Fruit fly (Drosophila melanogaster) whole organism, adult: ENCODE measurements around the gene GABPI.

Experiments used
- CG11617 ChIP-seq: fragments of 200-800 bp; sonication (Bioruptor generic); optimal IDR thresholded peaks from 2 replicates; lab custom pipeline; 2017; ENCODE audit warnings: mild to moderate bottlenecking, missing biosample characterization, missing genetic modification reagents, missing genetic modification characterization
- CG12768 ChIP-seq: fragments of 200-800 bp; sonication (Bioruptor generic); optimal IDR thresholded peaks from 2 replicates; lab custom pipeline; 2017; ENCODE audit warnings: missing biosample characterization, missing genetic modification characterization, mild to moderate bottlenecking, moderate library complexity, missing genetic modification reagents
- CG14711 ChIP-seq: fragments of 200-800 bp; sonication (Bioruptor generic); optimal IDR thresholded peaks from 2 replicates; lab custom pipeline; 2018; ENCODE audit warnings: missing biosample characterization, mild to moderate bottlenecking, missing genetic modification characterization, moderate library complexity
- CG1620 ChIP-seq: fragments of 200-800 bp; sonication (Bioruptor generic); optimal IDR thresholded peaks from 2 replicates; lab custom pipeline; 2016; ENCODE audit warnings: missing biosample characterization, missing genetic modification characterization
- CG33017 ChIP-seq: fragments of 200-800 bp; sonication (Bioruptor generic); optimal IDR thresholded peaks from 2 replicates; lab custom pipeline; 2018; ENCODE audit warnings: missing biosample characterization, mild to moderate bottlenecking, missing genetic modification characterization, moderate library complexity
- CG5204 ChIP-seq: fragments of 200-800 bp; sonication (Bioruptor generic); optimal IDR thresholded peaks from 2 replicates; lab custom pipeline; 2016; ENCODE audit warnings: missing biosample characterization, missing genetic modification characterization
- CG7045 ChIP-seq: fragments of 200-800 bp; sonication (Bioruptor generic); optimal IDR thresholded peaks from 2 replicates; lab custom pipeline; 2017; ENCODE audit warnings: missing biosample characterization, mild to moderate bottlenecking, missing genetic modification characterization
- CG7101 ChIP-seq: fragments of 200-800 bp; sonication (Bioruptor generic); optimal IDR thresholded peaks from 2 replicates; lab custom pipeline; 2018; ENCODE audit warnings: missing biosample characterization, mild to moderate bottlenecking, missing genetic modification characterization, moderate library complexity
- Clk ChIP-seq: fragments of 200-800 bp; sonication (Bioruptor generic); optimal IDR thresholded peaks from 2 replicates; lab custom pipeline; 2017; ENCODE audit warnings: missing biosample characterization, missing genetic modification characterization
- Crg-1 ChIP-seq: fragments of 200-800 bp; sonication (Bioruptor generic); optimal IDR thresholded peaks from 2 replicates; lab custom pipeline; 2016; ENCODE audit warnings: missing biosample characterization, missing genetic modification characterization
- Hr96 ChIP-seq: fragments of 200-800 bp; sonication (Bioruptor generic); optimal IDR thresholded peaks from 2 replicates; lab custom pipeline; 2016; ENCODE audit warnings: missing biosample characterization, missing genetic modification characterization
- Mnt ChIP-seq: fragments of 200-800 bp; sonication (Bioruptor generic); optimal IDR thresholded peaks from 2 replicates; lab custom pipeline; 2016; ENCODE audit warnings: missing biosample characterization, mild to moderate bottlenecking, missing genetic modification characterization
- bab1 ChIP-seq: fragments of 200-800 bp; sonication (Bioruptor generic); optimal IDR thresholded peaks from 3 replicates; lab custom pipeline; 2019; ENCODE audit warnings: missing biosample characterization, mild to moderate bottlenecking, missing genetic modification characterization, moderate library complexity
- cic ChIP-seq: fragments of 200-800 bp; sonication (Bioruptor generic); optimal IDR thresholded peaks from 2 replicates; lab custom pipeline; 2017; ENCODE audit warnings: missing biosample characterization, mild to moderate bottlenecking, missing genetic modification characterization, moderate library complexity
- cnc ChIP-seq, 2 experiments: fragments of >200 bp; optimal IDR thresholded peaks; 2 replicates each; lab custom pipeline; 2017
- kay ChIP-seq: fragments of 200-800 bp; sonication (Bioruptor generic); peaks from one replicate; lab custom pipeline; 2016; ENCODE audit warnings: missing biosample characterization, missing genetic modification characterization, borderline replicate concordance
- ovo ChIP-seq: fragments of 200-800 bp; sonication (Bioruptor generic); optimal IDR thresholded peaks from 2 replicates; lab custom pipeline; 2016; ENCODE audit warnings: missing biosample characterization, missing genetic modification characterization
- pad ChIP-seq: fragments of 200-800 bp; sonication (Bioruptor generic); optimal IDR thresholded peaks from 3 replicates; lab custom pipeline; 2017; ENCODE audit warnings: missing biosample characterization, missing genetic modification characterization, mild to moderate bottlenecking, moderate library complexity, missing genetic modification reagents
- tj ChIP-seq: fragments of 200-800 bp; sonication (Bioruptor generic); optimal IDR thresholded peaks from 3 replicates; lab custom pipeline; 2017; ENCODE audit warnings: missing biosample characterization, mild to moderate bottlenecking, missing genetic modification characterization, moderate library complexity
- toe ChIP-seq: fragments of 200-800 bp; sonication (Bioruptor generic); optimal IDR thresholded peaks from 2 replicates; lab custom pipeline; 2016; ENCODE audit warnings: missing biosample characterization, missing genetic modification characterization

GABPI gene

dm6 chr2L:3011484-3011883 lies 18.9 kb upstream of the GABPI start:
- TF ChIP-seq CG14711 (tag; lab: Kevin White, UChicago) (no peak), CG1620 (GFP tag; lab: Kevin White, UChicago) (no peak), CG11617 (GFP tag; lab: Kevin White, UChicago) (no peak), Hr96 (GFP tag; lab: Kevin White, UChicago) (no peak), cic (GFP tag; lab: Kevin White, UChicago) (no peak), cnc (optimal IDR thresholded peaks at IDR 0.05; lab: Kevin White, UChicago) (no peak), bab1 (GFP tag; lab: Kevin White, UChicago) (no peak), CG7101 (no peak), ovo (GFP tag; lab: Kevin White, UChicago) (no peak), kay (GFP tag; lab: Kevin White, UChicago) (no peak), tj (GFP tag; lab: Kevin White, UChicago) (no peak), Mnt (GFP tag; lab: Kevin White, UChicago) (no peak), CG12768 (no peak), Crg-1 (GFP tag; lab: Kevin White, UChicago) (no peak), pad (GFP tag; lab: Kevin White, UChicago) (no peak), CG7045 (GFP tag; lab: Kevin White, UChicago) (no peak), CG33017 (tag; lab: Kevin White, UChicago) (no peak), toe (GFP tag; lab: Kevin White, UChicago) (no peak), CG5204 (GFP tag; lab: Kevin White, UChicago) (no peak), Clk (GFP tag; lab: Kevin White, UChicago) (no peak)

DNA sequence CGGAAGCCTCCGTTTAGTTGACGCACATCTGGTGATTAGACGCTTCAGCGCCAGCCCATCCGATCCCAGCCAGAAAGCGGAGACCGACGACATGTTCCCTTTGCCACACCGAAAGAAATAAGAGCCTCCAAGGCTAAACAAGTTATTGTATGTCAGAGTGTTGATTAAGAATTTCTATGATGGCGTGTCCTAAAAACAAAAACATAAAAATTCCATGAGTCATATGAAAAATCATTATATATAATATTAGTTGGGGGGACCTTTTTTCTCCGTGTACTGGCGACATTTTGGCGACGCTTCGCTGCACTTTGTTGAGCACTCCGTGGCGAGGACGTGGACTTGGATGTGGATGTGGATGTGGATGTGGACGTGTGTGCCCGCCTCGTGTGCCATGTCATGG lies 17.6 kb upstream of the GABPI start:
- TF ChIP-seq Crg-1 (GFP tag; lab: Kevin White, UChicago): no peak

DNA sequence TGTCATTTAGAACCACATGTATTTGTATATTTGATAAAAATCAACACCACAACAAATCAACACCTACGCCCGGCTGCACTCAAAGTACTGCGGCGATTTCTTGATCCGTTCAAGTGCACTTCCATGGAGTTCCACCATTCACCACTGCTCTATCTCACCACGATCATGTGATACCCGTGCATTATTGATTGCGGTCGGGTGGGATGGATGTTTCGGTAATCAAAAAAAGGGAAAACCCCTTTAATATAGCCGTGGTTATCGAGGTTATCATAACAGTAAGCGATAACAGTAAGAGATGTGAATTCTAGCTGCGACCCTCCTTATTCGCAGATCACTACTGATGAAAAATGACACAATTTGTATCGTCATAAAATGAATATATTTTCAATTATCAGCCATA lies 12.1 kb upstream of the GABPI start, which contains the start of the genes CG17224 and CG17264:
Gene CG17224 (minus strand): TSS at position 97 of the 400 bp plus-strand sequence.
Gene CG17264 (plus strand): TSS at position 297 of the 400 bp plus-strand sequence.
- no peak for TF ChIP-seq Clk (GFP tag; lab: Kevin White, UChicago)
- TF ChIP-seq ovo (GFP tag; lab: Kevin White, UChicago): no peak
- no peak for TF ChIP-seq CG11617 (GFP tag; lab: Kevin White, UChicago)
- no peak for TF ChIP-seq pad (GFP tag; lab: Kevin White, UChicago)
- no peak for TF ChIP-seq CG5204 (GFP tag; lab: Kevin White, UChicago)
- TF ChIP-seq CG7101: no peak
- no peak for TF ChIP-seq Hr96 (GFP tag; lab: Kevin White, UChicago)
- no peak for TF ChIP-seq tj (GFP tag; lab: Kevin White, UChicago)
- TF ChIP-seq CG7045 (GFP tag; lab: Kevin White, UChicago): no peak
- no peak for TF ChIP-seq Crg-1 (GFP tag; lab: Kevin White, UChicago)
- peak; percentile 11 for TF ChIP-seq CG14711 (tag; lab: Kevin White, UChicago)
- no peak for TF ChIP-seq kay (GFP tag; lab: Kevin White, UChicago)
- no peak for TF ChIP-seq CG12768
- no peak for TF ChIP-seq toe (GFP tag; lab: Kevin White, UChicago)
- TF ChIP-seq Mnt (GFP tag; lab: Kevin White, UChicago): peak; percentile 58
- no peak for TF ChIP-seq CG1620 (GFP tag; lab: Kevin White, UChicago)
- no peak for TF ChIP-seq CG33017 (tag; lab: Kevin White, UChicago)
- TF ChIP-seq cnc (optimal IDR thresholded peaks at IDR 0.05; lab: Kevin White, UChicago): no peak
- peak; percentile 30 for TF ChIP-seq bab1 (GFP tag; lab: Kevin White, UChicago)
- peak; percentile 25 for TF ChIP-seq cic (GFP tag; lab: Kevin White, UChicago)

DNA sequence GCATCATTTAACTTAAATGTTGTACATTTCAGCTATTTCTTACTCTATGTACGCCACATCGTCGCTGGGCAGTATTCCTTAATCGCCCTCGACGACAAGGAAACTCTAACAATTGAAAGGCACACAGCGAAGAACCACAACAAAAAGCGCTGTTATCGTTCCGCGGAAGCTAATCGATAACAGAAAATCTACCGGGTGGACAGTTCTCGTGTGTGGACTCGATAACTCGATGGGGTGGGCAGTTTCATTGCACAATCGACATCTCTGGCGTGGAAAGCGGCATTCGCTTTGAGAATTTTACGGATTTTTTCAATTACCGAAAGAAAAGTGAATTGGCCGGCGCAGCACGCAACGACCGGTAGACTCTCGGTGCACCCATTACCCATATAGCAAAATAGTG lies 7.4 kb upstream of the GABPI start, which contains the start of the genes alpha4GT1 and Prp40:
Gene alpha4GT1 (minus strand): TSS at position 156 of the 400 bp plus-strand sequence.
Gene Prp40 (plus strand): TSS at position 241 of the 400 bp plus-strand sequence.
- TF ChIP-seq bab1 (GFP tag; lab: Kevin White, UChicago) (peak; percentile 16), cnc (optimal IDR thresholded peaks at IDR 0.05; lab: Kevin White, UChicago) (no peak), CG14711 (tag; lab: Kevin White, UChicago) (peak; percentile 18), toe (GFP tag; lab: Kevin White, UChicago) (no peak), CG7101 (no peak), Mnt (GFP tag; lab: Kevin White, UChicago) (peak; percentile 31)

DNA sequence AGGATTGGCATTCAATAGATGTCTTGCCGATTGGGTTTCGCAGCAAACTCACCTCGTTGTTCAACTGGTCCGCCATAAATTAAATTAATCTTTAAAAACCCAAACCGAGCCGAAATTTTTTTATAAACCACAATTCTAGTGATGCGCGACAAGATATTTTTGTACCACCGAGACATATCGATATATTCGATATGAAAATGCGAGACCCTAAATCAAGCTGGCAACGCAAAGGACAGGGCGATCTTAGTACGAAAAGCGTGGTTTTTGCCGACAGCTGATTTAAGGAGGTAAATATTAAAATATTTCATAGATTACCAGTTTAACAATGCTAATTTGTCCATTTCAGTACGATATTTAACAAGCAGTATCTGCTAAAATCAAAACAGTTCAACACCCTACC lies 1.3 kb upstream of the GABPI start, which contains the start of the genes Sf3b2 and CG17219:
Gene Sf3b2 (minus strand): TSS at position 157 of the 400 bp plus-strand sequence.
Gene CG17219 (plus strand): TSS at position 242 of the 400 bp plus-strand sequence.
- TF ChIP-seq Mnt (GFP tag; lab: Kevin White, UChicago) (peak; percentile 57), kay (GFP tag; lab: Kevin White, UChicago) (no peak), bab1 (GFP tag; lab: Kevin White, UChicago) (peak; percentile 59)

dm6 chr2L:3034969-3035368 lies 4.6 kb downstream of the GABPI start, which contains the start of gene CG17258:
CG17258 (minus strand) TSS chr2L:3035348.
- no peak for TF ChIP-seq Hr96 (GFP tag; lab: Kevin White, UChicago)
- TF ChIP-seq CG7101: no peak
- no peak for TF ChIP-seq Clk (GFP tag; lab: Kevin White, UChicago)
- TF ChIP-seq toe (GFP tag; lab: Kevin White, UChicago): no peak
- no peak for TF ChIP-seq CG5204 (GFP tag; lab: Kevin White, UChicago)
- TF ChIP-seq ovo (GFP tag; lab: Kevin White, UChicago): no peak
- TF ChIP-seq kay (GFP tag; lab: Kevin White, UChicago): no peak
- no peak for TF ChIP-seq CG14711 (tag; lab: Kevin White, UChicago)
- TF ChIP-seq Mnt (GFP tag; lab: Kevin White, UChicago): no peak
- TF ChIP-seq CG11617 (GFP tag; lab: Kevin White, UChicago): no peak
- no peak for TF ChIP-seq cnc (optimal IDR thresholded peaks at IDR 0.05; lab: Kevin White, UChicago)
- no peak for TF ChIP-seq pad (GFP tag; lab: Kevin White, UChicago)
- TF ChIP-seq CG1620 (GFP tag; lab: Kevin White, UChicago): no peak
- TF ChIP-seq tj (GFP tag; lab: Kevin White, UChicago): no peak
- TF ChIP-seq bab1 (GFP tag; lab: Kevin White, UChicago): no peak
- TF ChIP-seq cic (GFP tag; lab: Kevin White, UChicago): no peak
